Worm (Caenorhabditis elegans): ENCODE data around the gene mogs-1.

- TF ChIP-seq lin-13 (GFP tag; optimal IDR thresholded peaks at IDR 0.05): no peak
- TF ChIP-seq crh-2 (tag; optimal IDR thresholded peaks at IDR 0.05): no peak
- no peak for TF ChIP-seq skn-1 (tag; optimal IDR thresholded peaks at IDR 0.05)
- no peak for TF ChIP-seq R02D3.7 (tag; optimal IDR thresholded peaks at IDR 0.05)
- no peak for TF ChIP-seq unc-62 (GFP tag; optimal IDR thresholded peaks at IDR 0.05)
- no peak for TF ChIP-seq snpc-4 (tag; optimal IDR thresholded peaks at IDR 0.05)
- no peak for TF ChIP-seq unc-39 (tag; optimal IDR thresholded peaks at IDR 0.05)
- TF ChIP-seq elt-1 (tag; optimal IDR thresholded peaks at IDR 0.05): no peak
- TF ChIP-seq sma-9 (GFP tag; optimal IDR thresholded peaks at IDR 0.05): no peak
- no peak for TF ChIP-seq sma-9 (tag; optimal IDR thresholded peaks at IDR 0.05)
- TF ChIP-seq ama-1 (optimal IDR thresholded peaks at IDR 0.05): no peak
Measured at ce11 chrIV:11032288-11032687, 10.6 kb upstream of the mogs-1 start, which contains the start of gene hrg-6.
